Worm (Caenorhabditis elegans): ENCODE measurements around the gene gsp-1.

Gene gsp-1

DNA sequence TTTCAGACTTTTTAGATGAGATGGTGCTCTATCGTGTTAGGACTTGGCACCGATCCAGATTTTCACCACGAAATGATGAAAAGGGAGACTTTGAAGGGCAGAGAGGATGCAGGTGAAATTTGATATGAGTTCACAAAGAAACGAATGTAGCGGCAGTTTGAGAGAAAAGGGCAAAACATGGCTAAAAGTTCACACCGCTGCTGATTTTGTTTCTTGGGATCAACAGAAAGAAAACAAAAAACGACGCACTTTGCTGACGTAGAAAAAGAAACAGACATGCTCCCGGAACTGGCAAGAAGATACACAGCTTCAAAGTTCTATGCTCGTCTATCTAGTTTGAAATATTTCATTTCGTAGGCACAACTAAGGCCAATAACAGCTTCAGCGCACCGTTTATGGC lies 41.4 kb downstream of the gsp-1 start:
- TF ChIP-seq ama-1 (optimal IDR thresholded peaks at IDR 0.05), result no peak
- no peak for TF ChIP-seq aly-1 (tag; optimal IDR thresholded peaks at IDR 0.05)
- no peak for TF ChIP-seq tbx-11 (GFP tag; IDR thresholded peaks at IDR 0.05)
- TF ChIP-seq F13C5.2 (tag; optimal IDR thresholded peaks at IDR 0.05), result no peak
- no peak for TF ChIP-seq tbx-37 (GFP tag; conservative IDR thresholded peaks at IDR 0.05)
- TF ChIP-seq tra-4 (tag; optimal IDR thresholded peaks at IDR 0.05), result no peak
- TF ChIP-seq ets-7 (tag; optimal IDR thresholded peaks at IDR 0.05), result no peak
- TF ChIP-seq ceh-13 (GFP tag; optimal IDR thresholded peaks at IDR 0.05), result no peak
- no peak for TF ChIP-seq hmg-4 (GFP tag; optimal IDR thresholded peaks at IDR 0.05)
- TF ChIP-seq B0310.2 (tag; optimal IDR thresholded peaks at IDR 0.05), result no peak
- no peak for TF ChIP-seq pes-1 (GFP tag; IDR thresholded peaks at IDR 0.05)
- TF ChIP-seq scrt-1 (GFP tag; IDR thresholded peaks at IDR 0.05), result no peak
- no peak for TF ChIP-seq ceh-36 (tag; optimal IDR thresholded peaks at IDR 0.05)
- no peak for TF ChIP-seq flt-1 (GFP tag; IDR thresholded peaks at IDR 0.05)

DNA sequence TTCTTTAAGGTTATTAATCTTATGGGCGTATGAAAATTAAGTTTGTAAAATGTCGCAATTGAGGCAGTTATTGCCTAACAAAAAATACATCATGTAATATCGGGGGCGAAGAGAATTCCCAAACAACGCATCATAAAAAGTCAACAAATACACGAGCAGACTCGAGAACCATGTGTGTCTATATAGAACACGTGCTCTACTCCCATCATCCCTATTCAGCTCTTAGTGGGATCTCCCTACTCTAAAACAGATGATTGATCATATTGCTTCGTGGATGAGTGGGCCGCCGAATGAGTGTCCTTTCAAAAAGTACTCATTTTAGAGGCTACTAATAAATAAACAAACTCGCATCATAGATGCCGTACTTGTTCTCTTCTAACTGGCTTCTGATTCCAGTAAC lies 42.2 kb downstream of the gsp-1 start:
- TF ChIP-seq ceh-13 (GFP tag; optimal IDR thresholded peaks at IDR 0.05) (no peak), sea-1 (GFP tag; conservative IDR thresholded peaks at IDR 0.05) (no peak), F13C5.2 (tag; optimal IDR thresholded peaks at IDR 0.05) (no peak), aly-1 (tag; optimal IDR thresholded peaks at IDR 0.05) (no peak), tra-4 (tag; optimal IDR thresholded peaks at IDR 0.05) (no peak), hmbx-1 (tag; optimal IDR thresholded peaks at IDR 0.05) (no peak), ceh-36 (tag; optimal IDR thresholded peaks at IDR 0.05) (no peak), pes-1 (GFP tag; IDR thresholded peaks at IDR 0.05) (no peak)

DNA sequence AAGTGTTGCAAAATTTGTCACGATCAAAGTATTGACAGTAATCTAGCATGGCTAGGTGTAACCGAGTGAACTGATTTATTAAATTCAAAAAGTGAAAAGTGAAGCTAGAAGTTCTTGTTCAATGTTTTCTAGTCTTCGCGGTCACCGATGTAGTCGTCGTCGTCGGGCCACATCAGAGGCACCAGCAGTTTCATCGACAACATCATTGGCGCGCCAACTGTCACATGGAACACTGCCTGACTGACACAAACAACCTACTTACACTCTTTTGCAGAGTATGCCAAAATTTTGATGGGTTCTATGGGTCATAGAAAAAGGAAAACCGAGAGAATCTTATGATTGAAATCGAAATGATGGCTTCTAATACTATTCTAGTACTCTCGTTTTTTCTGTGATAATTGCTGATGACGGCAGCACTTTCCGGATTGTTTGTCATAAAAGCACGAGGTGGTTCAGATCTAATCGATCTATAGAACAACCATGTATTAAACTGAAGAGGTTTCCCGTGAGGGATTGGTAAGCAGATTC lies 43.3 kb downstream of the gsp-1 start:
- TF ChIP-seq aly-1 (tag; optimal IDR thresholded peaks at IDR 0.05) (no peak), flt-1 (GFP tag; IDR thresholded peaks at IDR 0.05) (no peak), scrt-1 (GFP tag; IDR thresholded peaks at IDR 0.05) (no peak), ceh-36 (tag; optimal IDR thresholded peaks at IDR 0.05) (no peak), tra-4 (tag; optimal IDR thresholded peaks at IDR 0.05) (no peak), tbx-11 (GFP tag; IDR thresholded peaks at IDR 0.05) (no peak), ama-1 (optimal IDR thresholded peaks at IDR 0.05) (no peak), pes-1 (GFP tag; IDR thresholded peaks at IDR 0.05) (no peak), hnd-1 (tag; optimal IDR thresholded peaks at IDR 0.05) (no peak), hmbx-1 (tag; optimal IDR thresholded peaks at IDR 0.05) (no peak), tbx-37 (GFP tag; conservative IDR thresholded peaks at IDR 0.05) (no peak), ceh-13 (GFP tag; optimal IDR thresholded peaks at IDR 0.05) (no peak), sea-1 (GFP tag; conservative IDR thresholded peaks at IDR 0.05) (no peak), ets-7 (tag; optimal IDR thresholded peaks at IDR 0.05) (no peak), B0310.2 (tag; optimal IDR thresholded peaks at IDR 0.05) (no peak), F13C5.2 (tag; optimal IDR thresholded peaks at IDR 0.05) (no peak), hmg-4 (GFP tag; optimal IDR thresholded peaks at IDR 0.05) (no peak)

DNA sequence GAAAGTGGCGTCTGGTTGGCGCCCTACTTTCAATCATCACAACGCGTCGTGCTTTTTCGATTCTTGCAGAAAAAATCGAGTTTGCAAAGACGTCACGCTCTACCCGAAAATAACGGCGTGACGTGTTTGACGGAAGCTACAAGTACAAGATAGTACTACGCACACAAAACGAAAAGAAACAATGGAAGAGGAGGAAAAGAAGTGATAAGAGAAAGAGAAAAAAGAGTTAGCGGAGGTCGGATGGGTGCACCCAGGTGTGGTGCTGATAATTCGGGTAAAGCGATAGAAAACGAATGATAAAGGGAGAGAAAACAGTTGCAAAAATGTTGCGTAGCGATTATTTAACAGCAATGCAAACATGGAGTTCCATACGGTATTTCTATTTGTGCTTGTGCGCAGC lies 44.5 kb downstream of the gsp-1 start:
- TF ChIP-seq flt-1 (GFP tag; IDR thresholded peaks at IDR 0.05), result no peak
- no peak for TF ChIP-seq B0310.2 (tag; optimal IDR thresholded peaks at IDR 0.05)
- TF ChIP-seq hmg-4 (GFP tag; optimal IDR thresholded peaks at IDR 0.05), result no peak
- TF ChIP-seq scrt-1 (GFP tag; IDR thresholded peaks at IDR 0.05), result no peak
- no peak for TF ChIP-seq ceh-13 (GFP tag; optimal IDR thresholded peaks at IDR 0.05)
- TF ChIP-seq sea-1 (GFP tag; conservative IDR thresholded peaks at IDR 0.05), result no peak
- no peak for TF ChIP-seq hmbx-1 (tag; optimal IDR thresholded peaks at IDR 0.05)
- TF ChIP-seq tra-4 (tag; optimal IDR thresholded peaks at IDR 0.05), result no peak
- no peak for TF ChIP-seq tbx-37 (GFP tag; conservative IDR thresholded peaks at IDR 0.05)
- TF ChIP-seq pes-1 (GFP tag; IDR thresholded peaks at IDR 0.05), result no peak
- TF ChIP-seq ceh-36 (tag; optimal IDR thresholded peaks at IDR 0.05), result no peak
- no peak for TF ChIP-seq ama-1 (optimal IDR thresholded peaks at IDR 0.05)
- TF ChIP-seq F13C5.2 (tag; optimal IDR thresholded peaks at IDR 0.05), result no peak
- TF ChIP-seq aly-1 (tag; optimal IDR thresholded peaks at IDR 0.05), result no peak

DNA sequence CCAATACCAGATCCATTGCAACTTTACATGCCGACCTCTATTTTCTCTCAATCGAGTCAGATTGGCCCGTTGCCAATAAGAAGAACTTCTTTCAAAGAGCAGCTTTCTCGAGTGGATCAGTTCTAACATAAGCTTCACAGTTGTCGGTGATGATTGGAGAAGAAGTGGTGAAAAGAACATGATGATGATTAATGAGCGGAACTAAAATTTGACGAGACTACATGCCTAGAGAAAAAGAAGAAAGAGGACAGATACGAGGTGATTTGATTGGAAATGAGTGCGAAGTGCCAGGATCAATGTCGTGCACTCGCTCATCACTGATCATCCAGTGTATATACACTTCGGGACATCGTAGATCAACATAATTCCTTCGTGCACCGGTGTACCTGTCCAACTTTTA lies 45.4 kb downstream of the gsp-1 start:
- no peak for TF ChIP-seq tbx-37 (GFP tag; conservative IDR thresholded peaks at IDR 0.05)

DNA sequence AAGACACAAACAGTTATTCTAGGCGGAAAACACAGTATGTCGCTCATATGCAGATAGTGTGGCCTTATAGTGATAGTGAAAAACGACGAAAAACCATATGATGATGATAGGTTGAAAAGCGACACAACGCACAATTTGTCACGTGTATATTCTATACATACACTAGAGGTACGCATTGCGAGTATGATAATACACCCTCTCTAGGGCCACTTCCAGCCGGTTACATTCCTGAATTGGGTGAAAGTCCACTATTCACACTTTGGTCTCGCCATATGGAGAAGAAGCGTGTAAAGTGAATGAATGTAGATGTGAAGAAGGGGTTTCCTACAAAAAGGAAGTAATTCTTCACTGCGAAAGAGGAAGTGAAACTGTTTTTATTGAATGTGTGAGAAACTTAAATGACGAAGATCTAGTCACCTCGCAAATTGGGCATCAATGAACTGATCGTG lies 47.3 kb downstream of the gsp-1 start:
- no peak for TF ChIP-seq tbx-11 (GFP tag; IDR thresholded peaks at IDR 0.05)
- TF ChIP-seq hmg-4 (GFP tag; optimal IDR thresholded peaks at IDR 0.05), result no peak
- no peak for TF ChIP-seq F13C5.2 (tag; optimal IDR thresholded peaks at IDR 0.05)
- TF ChIP-seq ama-1 (optimal IDR thresholded peaks at IDR 0.05), result no peak
- TF ChIP-seq aly-1 (tag; optimal IDR thresholded peaks at IDR 0.05), result no peak
- TF ChIP-seq ceh-36 (tag; optimal IDR thresholded peaks at IDR 0.05), result no peak
- TF ChIP-seq B0310.2 (tag; optimal IDR thresholded peaks at IDR 0.05), result no peak
- no peak for TF ChIP-seq flt-1 (GFP tag; IDR thresholded peaks at IDR 0.05)

DNA sequence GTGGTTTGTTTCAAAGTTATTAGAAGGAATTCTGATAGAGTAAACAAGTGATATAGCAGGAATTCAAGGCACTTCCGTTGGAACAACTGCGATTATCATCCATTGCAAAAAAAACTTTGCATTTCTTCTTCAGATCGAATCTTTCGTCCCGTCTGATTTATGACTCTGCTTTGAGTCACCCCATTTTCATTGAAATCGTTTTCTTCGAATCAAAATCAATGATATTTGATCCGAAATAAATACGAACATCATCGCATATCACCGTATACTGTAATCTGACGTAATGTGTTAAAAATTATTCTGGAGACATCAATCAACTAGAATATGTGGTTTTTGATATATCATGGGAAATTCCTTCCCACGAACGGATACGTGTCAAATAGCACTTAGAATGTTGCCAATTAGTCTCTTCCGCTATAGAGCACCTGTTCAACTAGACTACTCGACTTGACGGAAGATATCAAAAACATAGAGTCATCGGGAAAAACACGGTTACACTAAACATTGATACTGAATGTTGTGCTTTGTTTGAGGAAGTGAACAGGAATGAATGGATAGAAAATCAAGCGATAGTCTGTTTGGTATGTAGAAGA lies 48.7 kb downstream of the gsp-1 start:
- no peak for TF ChIP-seq tra-4 (tag; optimal IDR thresholded peaks at IDR 0.05)
- TF ChIP-seq F13C5.2 (tag; optimal IDR thresholded peaks at IDR 0.05), result no peak
- no peak for TF ChIP-seq ama-1 (optimal IDR thresholded peaks at IDR 0.05)
- TF ChIP-seq tbx-37 (GFP tag; conservative IDR thresholded peaks at IDR 0.05), result no peak
- no peak for TF ChIP-seq sea-1 (GFP tag; conservative IDR thresholded peaks at IDR 0.05)
- TF ChIP-seq B0310.2 (tag; optimal IDR thresholded peaks at IDR 0.05), result no peak
- no peak for TF ChIP-seq hnd-1 (tag; optimal IDR thresholded peaks at IDR 0.05)
- no peak for TF ChIP-seq ets-7 (tag; optimal IDR thresholded peaks at IDR 0.05)
- no peak for TF ChIP-seq ceh-36 (tag; optimal IDR thresholded peaks at IDR 0.05)

DNA sequence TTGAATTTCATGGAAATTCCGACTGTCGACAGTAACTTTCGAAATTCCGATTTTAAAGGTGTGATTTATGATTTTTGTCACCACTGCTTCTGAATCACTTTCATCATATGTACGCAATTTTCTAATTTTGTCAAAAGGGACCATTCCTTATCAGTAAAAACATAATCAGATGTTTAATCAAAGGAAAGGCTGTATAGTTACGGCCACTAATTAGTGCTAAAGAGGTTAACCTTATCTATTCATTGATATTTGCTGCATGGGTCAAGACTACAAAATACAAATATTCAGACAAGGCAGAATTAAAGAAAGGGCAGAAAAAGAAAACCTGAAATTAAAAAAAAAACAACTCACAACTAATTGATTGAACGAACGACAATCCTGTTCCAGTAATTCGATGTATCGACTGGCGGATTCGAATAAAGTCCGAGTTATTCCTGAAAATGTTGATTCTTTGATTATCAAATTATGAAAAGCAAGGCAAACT lies 49.8 kb downstream of the gsp-1 start, which contains the start of gene T28B11.1:
Gene T28B11.1 (minus strand): TSS at position 434 of the 484 bp plus-strand sequence.
- TF ChIP-seq tbx-37 (GFP tag; conservative IDR thresholded peaks at IDR 0.05), result no peak
- TF ChIP-seq aly-1 (tag; optimal IDR thresholded peaks at IDR 0.05), result no peak
- no peak for TF ChIP-seq hmg-4 (GFP tag; optimal IDR thresholded peaks at IDR 0.05)
- no peak for TF ChIP-seq ama-1 (optimal IDR thresholded peaks at IDR 0.05)
- TF ChIP-seq hmbx-1 (tag; optimal IDR thresholded peaks at IDR 0.05), result no peak
- TF ChIP-seq ceh-36 (tag; optimal IDR thresholded peaks at IDR 0.05), result no peak
- no peak for TF ChIP-seq hnd-1 (tag; optimal IDR thresholded peaks at IDR 0.05)

All from whole organism, early embryonic.